Worm (Caenorhabditis elegans) whole organism, midembryonic: ENCODE measurements around the gene F56C3.4.

ENCODE experiments used
- T22C8.4 ChIP-seq: fragments of 200-800 bp; sonication (Bioruptor generic); IDR thresholded peaks from 2 replicates; pipeline ENCODE4 v1.3.6; 2022; ENCODE audit warnings: missing genetic modification characterization, missing compliant biosample characterization
- cog-1 ChIP-seq: sonication (generic microtip); optimal IDR thresholded peaks from 2 replicates; lab custom pipeline; 2016; ENCODE audit warnings: missing genetic modification characterization, missing compliant biosample characterization
- flt-1 ChIP-seq: fragments of 200-800 bp; sonication (Bioruptor generic); IDR thresholded peaks from 2 replicates; pipeline ENCODE4 v1.3.6; 2022; ENCODE audit warnings: missing genetic modification characterization, missing compliant biosample characterization
- tab-1 ChIP-seq: fragments of 200-800 bp; sonication (Bioruptor generic); IDR thresholded peaks from 2 replicates; pipeline ENCODE4 v1.3.6; 2022; ENCODE audit warnings: missing genetic modification characterization, missing compliant biosample characterization

ce11 chrX:1321044-1321443 is 39.5 kb downstream of the F56C3.4 start, which contains the start of gene pdk-1:
- TF ChIP-seq cog-1 (no peak), T22C8.4 (GFP tag; lab: Robert Waterston, UW) (no peak), flt-1 (GFP tag; lab: Robert Waterston, UW) (no peak), tab-1 (GFP tag; lab: Robert Waterston, UW) (no peak)
